Worm (Caenorhabditis elegans) whole organism, L1 larva: ENCODE data around the gene srh-70.

Experiments used
- C16A3.4 ChIP-seq: fragments of 150-350 bp; optimal IDR thresholded peaks from 2 replicates; lab custom pipeline; 2014; ENCODE audit warnings: missing biosample characterization, missing genetic modification characterization
- aha-1 ChIP-seq: fragments of 150-350 bp; optimal IDR thresholded peaks from 2 replicates; lab custom pipeline; 2014; ENCODE audit warnings: missing biosample characterization, missing genetic modification characterization
- alr-1 ChIP-seq: fragments of 200-800 bp; sonication (Bioruptor generic); optimal IDR thresholded peaks from 2 replicates; lab custom pipeline; 2018; ENCODE audit warnings: borderline replicate concordance, mild to moderate bottlenecking, missing genetic modification characterization, missing compliant biosample characterization
- blmp-1 ChIP-seq: fragments of 150-350 bp; optimal IDR thresholded peaks from 2 replicates; lab custom pipeline; 2014; ENCODE audit warnings: missing biosample characterization, missing genetic modification characterization
- ceh-82 ChIP-seq, 3 experiments: fragments of 150-350 bp in 1 of 3; sonication (generic microtip) in 2 of 3; optimal IDR thresholded peaks; 2 replicates each; lab custom pipeline; 2014 to 2017; ENCODE audit warnings: missing biosample characterization in 3 of 3, missing genetic modification characterization in 3 of 3
- ces-1 ChIP-seq: fragments of 150-350 bp; optimal IDR thresholded peaks from 2 replicates; lab custom pipeline; 2014; ENCODE audit warnings: missing biosample characterization, missing genetic modification reagents, missing genetic modification characterization
- dsc-1 ChIP-seq: sonication (generic microtip); optimal IDR thresholded peaks from 2 replicates; lab custom pipeline; 2016; ENCODE audit warnings: mild to moderate bottlenecking, missing genetic modification characterization, missing compliant biosample characterization
- efl-1 ChIP-seq, 4 experiments: fragments of 150-350 bp; optimal IDR thresholded peaks in 3 of 4; peaks in 1 of 4; 1 replicate in 1 of 4; 2 replicates in 3 of 4; lab custom pipeline; 2014; ENCODE audit warnings: missing biosample characterization in 2 of 4, missing genetic modification characterization in 2 of 4, missing genetic modification reagents in 2 of 4
- efl-3 ChIP-seq: fragments of 200-800 bp; sonication (Bioruptor generic); optimal IDR thresholded peaks from 2 replicates; lab custom pipeline; 2018; ENCODE audit warnings: mild to moderate bottlenecking, missing genetic modification characterization, missing compliant biosample characterization
- egl-13 ChIP-seq: sonication (generic microtip); optimal IDR thresholded peaks from 2 replicates; lab custom pipeline; 2016; ENCODE audit warnings: missing genotype, missing genetic modification reagents, missing genetic modification characterization, missing compliant biosample characterization
- elt-2 ChIP-seq: sonication (generic microtip); optimal IDR thresholded peaks from 2 replicates; lab custom pipeline; 2016; ENCODE audit warnings: missing genetic modification characterization, mild to moderate bottlenecking, inconsistent platforms, missing compliant biosample characterization, missing genetic modification reagents
- elt-3 ChIP-seq, 6 experiments: fragments of 150-350 bp in 1 of 6; sonication (generic microtip); optimal IDR thresholded peaks; 2 replicates each; lab custom pipeline; 2017 to 2018; ENCODE audit warnings: missing biosample characterization in 6 of 6, missing genetic modification characterization in 6 of 6, inconsistent platforms in 1 of 6
- ets-5 ChIP-seq: fragments of 200-800 bp; sonication (Bioruptor generic); IDR thresholded peaks from 2 replicates; pipeline ENCODE4 v1.3.6; 2022; ENCODE audit warnings: missing genetic modification characterization, missing compliant biosample characterization
- fkh-8 ChIP-seq: sonication (generic microtip); optimal IDR thresholded peaks from 2 replicates; lab custom pipeline; 2016; ENCODE audit warnings: mild to moderate bottlenecking, missing genetic modification characterization, missing compliant biosample characterization
- irx-1 ChIP-seq: sonication (generic microtip); optimal IDR thresholded peaks from 2 replicates; lab custom pipeline; 2016; ENCODE audit warnings: missing genetic modification characterization, missing compliant biosample characterization
- lin-13 ChIP-seq: fragments of 150-350 bp; optimal IDR thresholded peaks from 2 replicates; lab custom pipeline; 2014; ENCODE audit warnings: missing biosample characterization, missing genetic modification reagents, missing genetic modification characterization
- lin-15B ChIP-seq: fragments of 150-350 bp; sonication (generic microtip); optimal IDR thresholded peaks from 3 replicates; lab custom pipeline; 2014; ENCODE audit warnings: missing biosample characterization, missing genetic modification characterization
- lin-35 ChIP-seq, 2 experiments: fragments of 150-350 bp; optimal IDR thresholded peaks; 2 replicates each; lab custom pipeline; 2014; ENCODE audit warnings: missing biosample characterization in 2 of 2, missing genetic modification characterization in 2 of 2, missing genetic modification reagents in 2 of 2
- lsy-2 ChIP-seq, 2 experiments: fragments of 150-350 bp; optimal IDR thresholded peaks; 2 replicates each; lab custom pipeline; 2014; ENCODE audit warnings: missing biosample characterization in 2 of 2, missing genetic modification characterization in 2 of 2
- mdl-1 ChIP-seq, 2 experiments: fragments of 150-350 bp; optimal IDR thresholded peaks; 2 replicates each; lab custom pipeline; 2014 to 2017; ENCODE audit warnings: missing biosample characterization in 2 of 2, missing genetic modification characterization in 2 of 2, inconsistent platforms in 1 of 2
- mef-2 ChIP-seq: fragments of 150-350 bp; optimal IDR thresholded peaks from 2 replicates; lab custom pipeline; 2014; ENCODE audit warnings: missing biosample characterization, missing genetic modification characterization
- mep-1 ChIP-seq: fragments of 150-350 bp; optimal IDR thresholded peaks from 2 replicates; lab custom pipeline; 2014; ENCODE audit warnings: missing biosample characterization, missing genetic modification characterization
- nhr-11 ChIP-seq: fragments of 150-350 bp; optimal IDR thresholded peaks from 2 replicates; lab custom pipeline; 2014; ENCODE audit warnings: missing biosample characterization, missing genetic modification characterization
- nhr-12 ChIP-seq: sonication (generic microtip); optimal IDR thresholded peaks from 2 replicates; lab custom pipeline; 2017; ENCODE audit warnings: missing biosample characterization, missing genetic modification characterization
- nhr-47 ChIP-seq: sonication (generic microtip); optimal IDR thresholded peaks from 2 replicates; lab custom pipeline; 2016; ENCODE audit warnings: mild to moderate bottlenecking, missing genetic modification characterization, moderate library complexity, missing compliant biosample characterization
- nhr-76 ChIP-seq: sonication (generic microtip); optimal IDR thresholded peaks from 2 replicates; lab custom pipeline; 2017; ENCODE audit warnings: missing biosample characterization, missing genetic modification characterization
- nhr-84 ChIP-seq: sonication (generic microtip); optimal IDR thresholded peaks from 2 replicates; lab custom pipeline; 2017; ENCODE audit warnings: missing biosample characterization, missing genetic modification characterization
- snpc-4 ChIP-seq: fragments of 150-350 bp; optimal IDR thresholded peaks from 2 replicates; lab custom pipeline; 2014; ENCODE audit warnings: missing biosample characterization, missing genetic modification characterization
- sptf-1 ChIP-seq: fragments of 150-350 bp; optimal IDR thresholded peaks from 2 replicates; lab custom pipeline; 2014; ENCODE audit warnings: missing biosample characterization, missing genetic modification characterization
- swsn-7 ChIP-seq: sonication (generic microtip); optimal IDR thresholded peaks from 2 replicates; lab custom pipeline; 2016; ENCODE audit warnings: missing genetic modification characterization, missing compliant biosample characterization
- tbx-2 ChIP-seq: sonication (generic microtip); optimal IDR thresholded peaks from 2 replicates; lab custom pipeline; 2016; ENCODE audit warnings: missing genetic modification characterization, missing compliant biosample characterization
- unc-62 ChIP-seq: fragments of 150-350 bp; optimal IDR thresholded peaks from 2 replicates; lab custom pipeline; 2014; ENCODE audit warnings: missing biosample characterization, missing genetic modification reagents, missing genetic modification characterization
- unc-86 ChIP-seq: sonication (generic microtip); optimal IDR thresholded peaks from 2 replicates; lab custom pipeline; 2016; ENCODE audit warnings: missing genetic modification characterization, missing compliant biosample characterization
- unc-98 ChIP-seq: fragments of 200-800 bp; sonication (Bioruptor generic); IDR thresholded peaks from 2 replicates; pipeline ENCODE4 v1.3.6; 2022; ENCODE audit warnings: missing genetic modification characterization, missing compliant biosample characterization
- vab-15 ChIP-seq: sonication (generic microtip); optimal IDR thresholded peaks from 2 replicates; lab custom pipeline; 2017; ENCODE audit warnings: missing genotype, mild to moderate bottlenecking, missing genetic modification characterization, missing compliant biosample characterization
- xbp-1 ChIP-seq: sonication (generic microtip); optimal IDR thresholded peaks from 2 replicates; lab custom pipeline; 2016; ENCODE audit warnings: missing genetic modification characterization, missing compliant biosample characterization

The srh-70 gene

ce11 chrII:12519616-12520015 is 957 bp upstream of the srh-70 start, which contains the start of gene ceh-99:
Gene ceh-99, plus strand, starts transcription at chrII:12519981.
- TF ChIP-seq nhr-12 (tag; lab: Kevin White, UChicago) (no peak), lin-35 (GFP tag; optimal IDR thresholded peaks at IDR 0.05; lab: Kevin White, UChicago) (no peak), tbx-2 (tag; lab: Kevin White, UChicago) (no peak), aha-1 (tag; lab: Kevin White, UChicago) (no peak), nhr-47 (tag; lab: Kevin White, UChicago) (no peak), mdl-1 (tag; optimal IDR thresholded peaks at IDR 0.05; lab: Kevin White, UChicago) (no peak), ceh-82 (tag; optimal IDR thresholded peaks at IDR 0.05; lab: Kevin White, UChicago) (no peak), snpc-4 (tag; lab: Kevin White, UChicago) (no peak), vab-15 (tag; lab: Kevin White, UChicago) (no peak), blmp-1 (tag; lab: Kevin White, UChicago) (no peak), unc-98 (no peak), irx-1 (tag; lab: Kevin White, UChicago) (no peak), sptf-1 (tag; lab: Kevin White, UChicago) (no peak), mep-1 (no peak), ets-5 (GFP tag; lab: Robert Waterston, UW) (no peak), unc-62 (GFP tag; lab: Kevin White, UChicago) (no peak)

- TF ChIP-seq alr-1 (tag; lab: Kevin White, UChicago): no peak
- no peak for TF ChIP-seq fkh-8
- no peak for TF ChIP-seq mdl-1 (tag; optimal IDR thresholded peaks at IDR 0.05; lab: Kevin White, UChicago)
- TF ChIP-seq elt-2: no peak
- no peak for TF ChIP-seq ceh-82 (tag; optimal IDR thresholded peaks at IDR 0.05; lab: Kevin White, UChicago)
- no peak for TF ChIP-seq efl-3
- TF ChIP-seq efl-1 (optimal IDR thresholded peaks at IDR 0.05; lab: Kevin White, UChicago): no peak
- no peak for TF ChIP-seq efl-1 (GFP tag; optimal IDR thresholded peaks at IDR 0.05 in 1 of 2; lab: Kevin White, UChicago)
- TF ChIP-seq nhr-84 (tag; lab: Kevin White, UChicago): no peak
Measured at ce11 chrII:12518008-12518407, 651 bp downstream of the srh-70 start.

- TF ChIP-seq unc-86 (tag; lab: Kevin White, UChicago) (no peak), lin-15B (tag; lab: Kevin White, UChicago) (no peak), mef-2 (tag; lab: Kevin White, UChicago) (no peak), ceh-82 (tag; optimal IDR thresholded peaks at IDR 0.05; lab: Kevin White, UChicago) (no peak), lin-13 (no peak), xbp-1 (tag; lab: Kevin White, UChicago) (no peak)
Measured at ce11 chrII:12516313-12516712, 2.3 kb downstream of the srh-70 start, which contains the start of gene srh-61. Gene srh-61, minus strand, starts transcription at chrII:12516413.

DNA sequence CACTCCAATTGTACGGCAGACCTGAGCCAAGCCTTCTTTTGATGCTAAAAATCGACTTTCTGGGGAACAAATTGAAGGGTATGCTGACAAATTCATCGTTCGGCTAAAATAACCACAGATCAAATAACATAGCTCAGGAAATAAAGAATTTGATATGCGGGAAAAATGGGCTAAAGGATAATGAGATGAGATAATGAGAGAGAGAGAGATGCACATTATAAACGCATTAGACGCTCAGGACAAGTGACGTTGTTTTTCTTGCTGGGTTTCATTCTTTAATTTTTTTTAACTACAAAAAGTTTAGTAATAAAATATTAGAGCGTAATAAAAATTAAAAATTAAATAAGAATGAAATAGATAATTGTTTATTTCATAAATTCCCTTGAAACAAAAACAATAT is 4.0 kb downstream of the srh-70 start, which contains the start of gene srh-69:
Gene srh-69 (minus strand): TSS at position 101 of the 400 bp plus-strand sequence.
- TF ChIP-seq swsn-7 (tag; lab: Kevin White, UChicago) (no peak), ces-1 (GFP tag; lab: Kevin White, UChicago) (no peak), ceh-82 (tag; optimal IDR thresholded peaks at IDR 0.05; lab: Kevin White, UChicago) (no peak), nhr-76 (tag; lab: Kevin White, UChicago) (no peak), dsc-1 (tag; lab: Kevin White, UChicago) (no peak), unc-98 (no peak), C16A3.4 (tag; lab: Kevin White, UChicago) (no peak), elt-3 (tag; optimal IDR thresholded peaks at IDR 0.05; lab: Kevin White, UChicago) (no peak), nhr-11 (tag; lab: Kevin White, UChicago) (no peak), lsy-2 (tag; optimal IDR thresholded peaks at IDR 0.05; lab: Kevin White, UChicago) (no peak), tbx-2 (tag; lab: Kevin White, UChicago) (no peak), blmp-1 (tag; lab: Kevin White, UChicago) (no peak), egl-13 (no peak)
